Fruit fly (Drosophila melanogaster): ENCODE measurements around the gene CG6996.

The CG6996 gene

DNA sequence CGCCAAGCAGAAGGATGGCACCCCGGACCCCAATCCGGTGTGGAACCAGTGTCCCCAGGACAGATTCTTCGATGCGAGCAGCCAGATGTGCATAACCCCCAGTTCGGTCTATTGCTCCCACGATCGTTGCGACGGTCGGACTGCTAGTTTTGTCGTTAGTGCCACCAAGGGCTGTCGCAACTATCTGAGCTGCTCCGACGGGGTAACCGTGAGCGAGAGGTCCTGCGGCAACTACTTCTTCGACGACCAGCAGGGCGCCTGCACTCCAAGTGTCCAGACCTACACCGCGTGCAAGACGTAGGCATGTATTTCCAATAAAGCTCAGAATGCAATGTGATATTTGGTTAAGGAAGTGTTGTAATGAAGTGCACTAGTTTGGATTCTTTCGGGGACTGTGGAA, 15.3 kb downstream of the CG6996 start:
- no peak for TF ChIP-seq CG14711 (tag; optimal IDR thresholded peaks at IDR 0.05)
- TF ChIP-seq cnc (optimal IDR thresholded peaks at IDR 0.05), result no peak
- TF ChIP-seq ovo (GFP tag; optimal IDR thresholded peaks at IDR 0.05), result no peak

DNA sequence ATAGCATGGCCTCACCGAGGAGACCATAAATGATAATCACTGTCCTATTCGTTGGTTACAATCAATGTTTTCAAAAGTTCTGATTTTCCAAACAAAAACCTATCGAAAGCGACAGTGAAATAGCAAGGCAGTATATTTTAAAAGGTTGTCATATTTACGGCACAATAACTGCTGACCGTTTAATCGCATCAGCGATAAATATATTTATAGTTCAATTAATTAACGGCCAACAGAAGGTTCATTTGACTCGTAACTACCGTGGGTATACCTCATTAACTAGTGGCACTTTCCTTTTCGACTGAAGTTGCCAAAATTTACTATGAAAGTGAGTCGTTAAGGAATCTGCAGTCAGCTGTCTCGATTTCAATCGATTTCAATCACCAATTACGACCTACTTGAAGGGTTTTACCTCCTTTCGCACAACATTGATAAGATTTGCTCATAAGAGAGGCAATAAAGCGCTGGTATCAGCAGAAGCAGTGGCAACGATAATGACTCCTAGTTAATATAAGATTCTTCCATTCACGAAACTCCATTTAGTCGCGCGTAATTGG, 16.1 kb downstream of the CG6996 start, which contains the start of gene CG17147:
Gene CG17147 (plus strand): TSS at position 535 of the 554 bp plus-strand sequence.
- TF ChIP-seq bab1 (GFP tag; optimal IDR thresholded peaks at IDR 0.05) (no peak), cic (GFP tag; optimal IDR thresholded peaks at IDR 0.05) (no peak), kay (GFP tag; ENCODE audit: borderline replicate concordance) (no peak), Clk (GFP tag; optimal IDR thresholded peaks at IDR 0.05) (no peak)

DNA sequence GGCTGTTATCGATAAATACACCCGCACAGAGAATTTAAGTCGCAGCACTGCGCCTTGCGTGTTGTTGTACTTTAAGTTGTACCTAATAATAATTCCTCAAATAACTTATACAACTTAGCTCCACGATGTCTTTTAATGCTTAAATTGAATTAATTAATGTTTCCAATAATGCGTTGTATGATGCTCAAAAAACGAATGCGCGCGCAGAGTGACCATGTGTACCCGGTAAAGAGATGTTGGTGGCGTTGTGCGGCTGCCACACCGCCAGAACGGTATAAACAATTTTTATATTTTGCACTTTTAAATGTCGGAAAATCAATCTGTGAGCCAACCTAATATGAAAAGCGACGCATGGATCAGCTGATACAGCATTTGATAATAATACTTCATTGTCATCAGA, 18.8 kb downstream of the CG6996 start:
- TF ChIP-seq bab1 (GFP tag; optimal IDR thresholded peaks at IDR 0.05) (peak; percentile 36), CG11617 (GFP tag; optimal IDR thresholded peaks at IDR 0.05) (no peak), Clk (GFP tag; optimal IDR thresholded peaks at IDR 0.05) (no peak), CG7101 (tag; optimal IDR thresholded peaks at IDR 0.05) (no peak), pad (GFP tag; optimal IDR thresholded peaks at IDR 0.05) (no peak), cnc (optimal IDR thresholded peaks at IDR 0.05) (no peak), Crg-1 (GFP tag; optimal IDR thresholded peaks at IDR 0.05) (no peak), CG33017 (tag; optimal IDR thresholded peaks at IDR 0.05) (no peak), cic (GFP tag; optimal IDR thresholded peaks at IDR 0.05) (no peak)

DNA sequence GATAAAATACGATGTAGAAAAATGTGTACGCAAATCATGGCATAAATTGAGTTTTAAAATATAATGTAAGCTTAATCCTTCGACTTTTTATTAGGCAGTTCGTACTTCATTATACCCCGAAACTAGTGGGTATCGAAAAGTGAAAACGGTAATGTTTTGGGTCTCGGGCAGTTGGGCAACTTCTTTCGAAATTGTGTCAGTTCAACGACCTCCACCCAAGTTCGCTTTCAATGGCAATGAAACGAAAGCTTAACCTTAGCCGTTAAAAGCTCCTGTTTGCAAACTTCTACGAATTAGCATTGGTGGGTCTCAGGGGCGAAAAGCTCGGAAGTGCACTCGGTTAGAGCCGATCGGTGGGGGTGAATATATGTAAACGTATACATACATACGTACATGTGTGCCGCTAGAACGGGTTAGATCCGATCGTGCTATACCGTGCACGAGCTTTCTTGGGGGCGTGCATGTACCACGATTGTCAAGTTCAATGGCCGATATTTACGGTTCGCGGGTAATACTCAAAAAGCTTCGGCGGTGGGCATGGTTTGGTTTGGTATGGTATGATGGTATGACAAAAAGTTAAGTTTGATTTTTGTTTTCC, 22.9 kb downstream of the CG6996 start:
- TF ChIP-seq kay (GFP tag; ENCODE audit: borderline replicate concordance) (no peak), cic (GFP tag; optimal IDR thresholded peaks at IDR 0.05) (peak; percentile 85), bab1 (GFP tag; optimal IDR thresholded peaks at IDR 0.05) (peak; percentile 33), Hr96 (GFP tag; optimal IDR thresholded peaks at IDR 0.05) (no peak), toe (GFP tag; optimal IDR thresholded peaks at IDR 0.05) (peak; percentile 1), pad (GFP tag; optimal IDR thresholded peaks at IDR 0.05) (peak; percentile 46), CG12768 (GFP tag; optimal IDR thresholded peaks at IDR 0.05) (peak; percentile 49), ovo (GFP tag; optimal IDR thresholded peaks at IDR 0.05) (peak; percentile 70), CG33017 (tag; optimal IDR thresholded peaks at IDR 0.05) (peak; percentile 33), Mnt (GFP tag; optimal IDR thresholded peaks at IDR 0.05) (peak; percentile 57)

DNA sequence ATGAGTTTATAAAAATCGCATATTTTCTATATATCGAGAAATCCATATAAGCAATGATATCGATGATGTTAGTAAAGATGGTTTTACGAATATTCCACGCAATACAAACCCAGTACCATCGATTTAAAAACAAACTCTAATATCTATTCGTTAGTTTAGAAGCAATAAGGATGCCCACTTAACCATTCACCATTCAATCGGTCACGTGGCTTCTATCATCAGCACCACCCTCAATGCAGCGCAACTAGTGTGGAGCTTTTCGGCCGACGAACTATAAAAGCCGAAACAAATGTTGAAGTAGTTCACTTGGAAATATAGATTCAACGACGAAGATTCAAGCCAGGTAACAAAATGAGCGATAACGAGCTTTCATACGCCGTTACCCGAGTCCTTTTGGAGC, 24.0 kb downstream of the CG6996 start, which contains the start of gene CG13813:
Gene CG13813 (plus strand): TSS at position 301 of the 400 bp plus-strand sequence.
- TF ChIP-seq tj (GFP tag; optimal IDR thresholded peaks at IDR 0.05), result no peak
- no peak for TF ChIP-seq Hr96 (GFP tag; optimal IDR thresholded peaks at IDR 0.05)
- TF ChIP-seq bab1 (GFP tag; optimal IDR thresholded peaks at IDR 0.05), result no peak
- TF ChIP-seq Mnt (GFP tag; optimal IDR thresholded peaks at IDR 0.05), result no peak
- no peak for TF ChIP-seq CG12768 (GFP tag; optimal IDR thresholded peaks at IDR 0.05)
- TF ChIP-seq CG33017 (tag; optimal IDR thresholded peaks at IDR 0.05), result no peak
- no peak for TF ChIP-seq Crg-1 (GFP tag; optimal IDR thresholded peaks at IDR 0.05)
- TF ChIP-seq CG7101 (tag; optimal IDR thresholded peaks at IDR 0.05), result no peak
- TF ChIP-seq toe (GFP tag; optimal IDR thresholded peaks at IDR 0.05), result no peak
- no peak for TF ChIP-seq CG7045 (GFP tag; optimal IDR thresholded peaks at IDR 0.05)

DNA sequence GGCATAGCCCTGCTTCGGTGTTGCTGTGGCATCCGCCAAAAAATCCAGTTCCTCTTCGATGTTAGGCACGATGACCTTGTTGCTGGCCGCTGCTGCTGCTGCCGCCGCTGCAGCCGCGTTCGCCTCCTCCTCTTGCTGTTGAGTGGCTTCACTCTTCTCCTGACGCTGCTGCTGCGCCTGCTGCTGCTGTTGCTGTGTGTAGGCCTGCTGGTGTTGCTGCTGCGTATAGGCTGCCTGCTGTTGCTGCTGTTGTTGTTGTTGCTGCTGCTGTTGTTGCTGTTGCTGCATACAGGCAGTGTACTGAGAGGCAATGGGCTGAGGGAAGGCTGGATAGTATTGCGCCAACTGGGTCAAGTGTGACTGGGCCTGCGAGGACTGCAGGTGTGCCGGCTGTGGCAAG, 29.8 kb downstream of the CG6996 start:
- TF ChIP-seq CG12768 (GFP tag; optimal IDR thresholded peaks at IDR 0.05), result no peak
- TF ChIP-seq tj (GFP tag; optimal IDR thresholded peaks at IDR 0.05), result no peak
- no peak for TF ChIP-seq Hr96 (GFP tag; optimal IDR thresholded peaks at IDR 0.05)
- no peak for TF ChIP-seq Mnt (GFP tag; optimal IDR thresholded peaks at IDR 0.05)
- no peak for TF ChIP-seq pad (GFP tag; optimal IDR thresholded peaks at IDR 0.05)
- TF ChIP-seq CG33017 (tag; optimal IDR thresholded peaks at IDR 0.05), result no peak
- no peak for TF ChIP-seq CG14711 (tag; optimal IDR thresholded peaks at IDR 0.05)
- no peak for TF ChIP-seq CG7045 (GFP tag; optimal IDR thresholded peaks at IDR 0.05)
- no peak for TF ChIP-seq kay (GFP tag; ENCODE audit: borderline replicate concordance)
- no peak for TF ChIP-seq cnc (optimal IDR thresholded peaks at IDR 0.05)
- TF ChIP-seq Crg-1 (GFP tag; optimal IDR thresholded peaks at IDR 0.05), result no peak
- TF ChIP-seq CG11617 (GFP tag; optimal IDR thresholded peaks at IDR 0.05), result no peak
- no peak for TF ChIP-seq CG1620 (GFP tag; optimal IDR thresholded peaks at IDR 0.05)
- TF ChIP-seq Clk (GFP tag; optimal IDR thresholded peaks at IDR 0.05), result no peak
- no peak for TF ChIP-seq cic (GFP tag; optimal IDR thresholded peaks at IDR 0.05)
- no peak for TF ChIP-seq CG5204 (GFP tag; optimal IDR thresholded peaks at IDR 0.05)
- no peak for TF ChIP-seq toe (GFP tag; optimal IDR thresholded peaks at IDR 0.05)
- TF ChIP-seq ovo (GFP tag; optimal IDR thresholded peaks at IDR 0.05), result no peak

- TF ChIP-seq CG7101 (tag; optimal IDR thresholded peaks at IDR 0.05), result no peak
- TF ChIP-seq kay (GFP tag; ENCODE audit: borderline replicate concordance), result no peak
- TF ChIP-seq Clk (GFP tag; optimal IDR thresholded peaks at IDR 0.05), result no peak
- no peak for TF ChIP-seq CG33017 (tag; optimal IDR thresholded peaks at IDR 0.05)
- no peak for TF ChIP-seq CG12768 (GFP tag; optimal IDR thresholded peaks at IDR 0.05)
- no peak for TF ChIP-seq tj (GFP tag; optimal IDR thresholded peaks at IDR 0.05)
Measured at dm6 chr3L:20240753-20241152, 33.4 kb downstream of the CG6996 start, which contains the start of gene Clc. Gene Clc (plus strand): TSS chr3L:20241053.
